Fruit fly (Drosophila melanogaster) whole organism, wandering third instar larva: ENCODE results near the gene Axs.

Source experiments
- Abd-B ChIP-seq: fragments of >200 bp; optimal IDR thresholded peaks from 2 replicates; lab custom pipeline; 2017; ENCODE audit warnings: missing biosample characterization, missing genetic modification characterization
- CG9705 ChIP-seq: fragments of 200-800 bp; sonication (Bioruptor generic); optimal IDR thresholded peaks from 2 replicates; lab custom pipeline; 2018; ENCODE audit warnings: missing biosample characterization, mild to moderate bottlenecking, missing genetic modification characterization
- Dfd ChIP-seq: fragments of >200 bp; optimal IDR thresholded peaks from 2 replicates; lab custom pipeline; 2017; ENCODE audit warnings: missing biosample characterization, missing genetic modification characterization
- Dif ChIP-seq: fragments of 200-275, 200-300 bp; sonication (Bioruptor generic); optimal IDR thresholded peaks from 2 replicates; lab custom pipeline; 2018; ENCODE audit warnings: missing biosample characterization, missing genetic modification characterization; ENCODE audit not compliant: partially characterized antibody
- GATAd ChIP-seq: sonication (Bioruptor generic); optimal IDR thresholded peaks from 2 replicates; lab custom pipeline; 2016; ENCODE audit warnings: missing biosample characterization, missing genetic modification characterization
- Hr83 ChIP-seq: fragments of 200-300 bp; sonication (Bioruptor generic); optimal IDR thresholded peaks from 2 replicates; lab custom pipeline; 2016; ENCODE audit warnings: missing biosample characterization, mild to moderate bottlenecking, missing genetic modification characterization, moderate library complexity; ENCODE audit not compliant: poor library complexity, severe bottlenecking
- Jra ChIP-seq: sonication (Bioruptor generic); optimal IDR thresholded peaks from 2 replicates; lab custom pipeline; 2016; ENCODE audit warnings: missing biosample characterization, missing genetic modification characterization
- Mio ChIP-seq: sonication (Bioruptor generic); optimal IDR thresholded peaks from 2 replicates; lab custom pipeline; 2016; ENCODE audit warnings: missing biosample characterization, missing genetic modification characterization
- N ChIP-seq: fragments of >200 bp; optimal IDR thresholded peaks from 2 replicates; lab custom pipeline; 2018; ENCODE audit warnings: missing biosample characterization, missing external identifiers, missing genetic modification characterization
- OdsH ChIP-seq: fragments of 200-800 bp; sonication (Bioruptor generic); optimal IDR thresholded peaks from 2 replicates; lab custom pipeline; 2016; ENCODE audit warnings: missing biosample characterization, mild to moderate bottlenecking, missing genetic modification characterization
- Rel ChIP-seq, 2 experiments: fragments of 200-800 bp; sonication (Bioruptor generic) in 1 of 2; optimal IDR thresholded peaks; 2 replicates in 1 of 2; 3 replicates in 1 of 2; lab custom pipeline; 2016 to 2019; ENCODE audit warnings: mild to moderate bottlenecking in 2 of 2, missing biosample characterization in 2 of 2, missing genetic modification characterization in 2 of 2, moderate library complexity in 1 of 2
- Vsx2 ChIP-seq: fragments of 200-300, 225-300 bp; sonication (Bioruptor generic); optimal IDR thresholded peaks from 2 replicates; lab custom pipeline; 2018; ENCODE audit warnings: missing biosample characterization, missing genetic modification characterization; ENCODE audit not compliant: partially characterized antibody
- brk ChIP-seq: fragments of 200-800 bp; sonication (Bioruptor generic); optimal IDR thresholded peaks from 2 replicates; lab custom pipeline; 2016; ENCODE audit warnings: missing biosample characterization, mild to moderate bottlenecking, missing genetic modification characterization
- dmrt93B ChIP-seq: fragments of 200-800 bp; sonication (Bioruptor generic); optimal IDR thresholded peaks from 2 replicates; lab custom pipeline; 2018; ENCODE audit warnings: missing biosample characterization, mild to moderate bottlenecking, missing genetic modification characterization
- dsf ChIP-seq: sonication (Bioruptor generic); optimal IDR thresholded peaks from 2 replicates; lab custom pipeline; 2016; ENCODE audit warnings: missing biosample characterization, missing genetic modification characterization, borderline replicate concordance
- ey ChIP-seq: fragments of 200-800 bp; sonication (Bioruptor generic); optimal IDR thresholded peaks from 2 replicates; lab custom pipeline; 2016; ENCODE audit warnings: missing biosample characterization, missing genetic modification characterization
- foxo ChIP-seq, 2 experiments: fragments of 200-800 bp; sonication (Bioruptor generic); optimal IDR thresholded peaks; 2 replicates in 1 of 2; 3 replicates in 1 of 2; lab custom pipeline; 2016 to 2017; ENCODE audit warnings: missing biosample characterization in 2 of 2, missing genetic modification characterization in 2 of 2
- fru ChIP-seq: fragments of 200-800 bp; sonication (Bioruptor generic); optimal IDR thresholded peaks from 3 replicates; lab custom pipeline; 2016; ENCODE audit warnings: missing biosample characterization, mild to moderate bottlenecking, missing genetic modification characterization
- h ChIP-seq: fragments of 200-800 bp; sonication (Bioruptor generic); optimal IDR thresholded peaks from 3 replicates; lab custom pipeline; 2016; ENCODE audit warnings: missing biosample characterization, mild to moderate bottlenecking, missing genetic modification characterization
- jim ChIP-seq: fragments of 175-275, 200-325 bp; sonication (Bioruptor generic); optimal IDR thresholded peaks from 2 replicates; lab custom pipeline; 2016; ENCODE audit warnings: missing biosample characterization, mild to moderate bottlenecking, missing genetic modification characterization
- lola ChIP-seq: fragments of >200 bp; optimal IDR thresholded peaks from 2 replicates; lab custom pipeline; 2017; ENCODE audit warnings: missing biosample characterization, missing genetic modification characterization
- pan ChIP-seq: fragments of >200 bp; optimal IDR thresholded peaks from 2 replicates; lab custom pipeline; 2017
- psq ChIP-seq: fragments of 200-800 bp; sonication (Bioruptor generic); optimal IDR thresholded peaks from 3 replicates; lab custom pipeline; 2017; ENCODE audit warnings: missing biosample characterization, mild to moderate bottlenecking, missing genetic modification characterization, moderate library complexity
- rgr ChIP-seq: fragments of 200-800 bp; sonication (Bioruptor generic); optimal IDR thresholded peaks from 3 replicates; lab custom pipeline; 2016; ENCODE audit warnings: missing biosample characterization, mild to moderate bottlenecking, missing genetic modification characterization
- sage ChIP-seq: fragments of 200-800 bp; sonication (Bioruptor generic); optimal IDR thresholded peaks from 2 replicates; lab custom pipeline; 2016; ENCODE audit warnings: missing biosample characterization, mild to moderate bottlenecking, missing genetic modification characterization
- sv ChIP-seq: fragments of 200-800 bp; sonication (Bioruptor generic); optimal IDR thresholded peaks from 3 replicates; lab custom pipeline; 2016; ENCODE audit warnings: missing biosample characterization, missing genetic modification characterization
- tai ChIP-seq: sonication (Bioruptor generic); optimal IDR thresholded peaks from 2 replicates; lab custom pipeline; 2016; ENCODE audit warnings: missing biosample characterization, missing genetic modification characterization

The Axs gene

DNA sequence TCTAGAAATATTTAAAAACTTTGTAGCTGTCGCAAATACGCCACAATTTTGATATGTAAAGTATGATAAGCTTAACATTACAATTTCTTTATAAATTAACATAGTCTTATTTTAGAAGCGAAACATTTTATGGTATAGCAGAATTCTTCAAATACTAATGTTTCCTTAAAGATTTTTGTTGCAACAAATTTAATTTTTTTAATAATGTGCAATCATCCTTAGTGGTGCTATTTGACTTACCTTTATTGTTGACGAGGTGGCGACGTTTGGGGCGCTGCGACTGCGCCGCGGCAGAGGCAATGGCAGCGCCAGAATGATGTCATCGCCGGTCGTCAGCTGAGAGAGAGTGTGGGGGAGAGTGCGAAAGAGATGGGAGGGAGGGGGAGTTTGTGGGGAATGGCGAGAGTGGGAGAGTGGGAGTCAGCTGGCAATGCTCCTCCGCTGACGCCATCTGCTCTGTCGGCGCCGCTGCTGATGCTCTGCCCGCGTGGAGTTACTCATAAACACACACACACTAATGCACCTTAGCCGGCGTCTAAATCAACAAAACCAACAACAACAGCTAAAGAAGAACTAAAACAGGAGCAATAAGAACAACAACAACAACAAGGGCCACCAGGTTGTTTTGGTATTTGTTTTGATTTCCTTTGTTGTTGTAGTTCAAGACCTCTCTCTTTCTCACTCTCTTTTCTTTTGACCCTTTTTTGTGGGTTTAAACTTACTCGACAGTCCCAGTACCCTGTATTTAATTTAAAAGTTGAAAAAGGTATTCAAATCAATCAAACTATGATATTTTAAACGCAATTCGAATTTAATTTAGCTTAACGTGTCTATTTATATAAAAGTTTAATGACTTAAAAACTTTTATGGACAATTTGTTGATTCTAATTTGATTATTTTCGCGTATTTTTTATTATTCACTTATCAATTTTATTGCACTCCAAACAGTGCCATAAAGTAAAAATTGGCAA, 39.8 kb upstream of the Axs start (continued):
- TF ChIP-seq psq (GFP tag; lab: Kevin White, UChicago), result peak; percentile 39
- TF ChIP-seq Rel (GFP tag; optimal IDR thresholded peaks at IDR 0.05; lab: Kevin White, UChicago), result no peak
- no peak for TF ChIP-seq Rel (tag; optimal IDR thresholded peaks at IDR 0.05; lab: Kevin White, UChicago)
- TF ChIP-seq ey (GFP tag; lab: Kevin White, UChicago), result peak; percentile 80
- no peak for TF ChIP-seq Mio (GFP tag; lab: Kevin White, UChicago)
- TF ChIP-seq OdsH (GFP tag; lab: Kevin White, UChicago), result peak; percentile 72
- peak; percentile 40 for TF ChIP-seq dmrt93B (GFP tag; lab: Kevin White, UChicago)
- TF ChIP-seq Abd-B (GFP tag; lab: Kevin White, UChicago), result no peak
- TF ChIP-seq sage, result no peak
- peak; percentile 68 for TF ChIP-seq fru
- peak; percentile 30 for TF ChIP-seq Jra (GFP tag; lab: Kevin White, UChicago)
- peak; percentile 31 for TF ChIP-seq tai (GFP tag; lab: Kevin White, UChicago)
- no peak for TF ChIP-seq Vsx2
- no peak for TF ChIP-seq Dfd (GFP tag; lab: Kevin White, UChicago)
- TF ChIP-seq, all 38 proteins: peak for 20

DNA sequence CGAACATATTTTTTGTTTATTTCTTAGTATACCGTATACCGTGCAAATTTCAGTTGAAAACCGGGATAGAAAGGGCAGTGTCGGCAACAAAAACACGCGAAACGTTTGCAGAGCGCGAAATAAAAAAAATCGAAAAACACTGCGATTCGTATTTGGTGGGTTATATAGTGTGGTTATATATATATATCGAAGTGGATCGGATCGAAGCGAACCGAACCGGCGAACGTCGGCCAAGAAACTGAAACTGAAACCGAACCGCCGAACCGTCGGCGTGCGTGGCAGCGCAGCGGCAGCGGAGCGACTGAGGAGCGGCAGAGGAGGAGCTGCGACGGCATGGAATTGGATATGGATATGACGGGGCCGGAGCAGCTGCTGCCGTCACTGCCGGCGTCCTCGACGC, 37.5 kb upstream of the Axs start, which contains the start of the genes CG32572 and CG34325:
CG32572 (plus strand) TSS at position 16 of the 400 bp plus-strand sequence.
CG34325 (minus strand) TSS at position 244 of the 400 bp plus-strand sequence.
- no peak for TF ChIP-seq Abd-B (GFP tag; lab: Kevin White, UChicago)
- no peak for TF ChIP-seq foxo (GFP tag; optimal IDR thresholded peaks at IDR 0.05; lab: Kevin White, UChicago)
- TF ChIP-seq, all 38 proteins: peak for 0

DNA sequence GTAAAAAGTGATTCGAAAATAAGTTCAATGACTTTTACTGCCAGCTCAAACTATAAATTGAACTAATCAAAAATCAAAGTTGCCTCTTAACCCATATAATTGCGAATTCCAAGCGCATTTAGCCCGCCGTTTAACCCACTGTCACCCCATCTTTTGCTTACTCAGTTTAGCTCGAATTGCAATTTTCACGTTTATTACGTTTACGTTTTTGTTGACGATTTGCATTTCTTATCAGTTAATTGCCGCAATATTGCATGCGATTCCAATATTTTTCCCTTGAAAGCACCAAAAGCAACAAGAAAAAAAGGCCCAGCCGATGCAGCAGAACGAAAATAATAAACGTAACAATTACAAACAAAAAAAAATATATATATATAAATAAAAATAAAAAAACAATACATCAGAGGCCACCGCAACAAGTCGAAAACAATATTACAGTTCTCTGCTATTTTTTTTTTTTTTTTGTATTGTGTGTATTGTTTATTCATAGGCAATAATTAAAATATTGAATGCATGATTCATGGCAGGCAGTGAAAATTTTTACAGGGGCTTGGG, 34.6 kb upstream of the Axs start:
- no peak for TF ChIP-seq sv (GFP tag; lab: Kevin White, UChicago)
- TF ChIP-seq Rel (GFP tag; optimal IDR thresholded peaks at IDR 0.05; lab: Kevin White, UChicago), result no peak
- no peak for TF ChIP-seq Rel (tag; optimal IDR thresholded peaks at IDR 0.05; lab: Kevin White, UChicago)
- TF ChIP-seq Vsx2, result no peak
- no peak for TF ChIP-seq h (GFP tag; lab: Kevin White, UChicago)
- no peak for TF ChIP-seq fru
- TF ChIP-seq pan (lab: Kevin White, UChicago), result no peak
- no peak for TF ChIP-seq rgr (GFP tag; lab: Kevin White, UChicago)
- TF ChIP-seq Mio (GFP tag; lab: Kevin White, UChicago), result no peak
- TF ChIP-seq GATAd (GFP tag; lab: Kevin White, UChicago), result no peak
- TF ChIP-seq psq (GFP tag; lab: Kevin White, UChicago), result no peak
- no peak for TF ChIP-seq brk (GFP tag; lab: Kevin White, UChicago)
- no peak for TF ChIP-seq lola (GFP tag; lab: Kevin White, UChicago)
- TF ChIP-seq CG9705, result no peak
- no peak for TF ChIP-seq dsf (GFP tag; lab: Kevin White, UChicago)
- TF ChIP-seq N (GFP tag; lab: Kevin White, UChicago), result no peak

DNA sequence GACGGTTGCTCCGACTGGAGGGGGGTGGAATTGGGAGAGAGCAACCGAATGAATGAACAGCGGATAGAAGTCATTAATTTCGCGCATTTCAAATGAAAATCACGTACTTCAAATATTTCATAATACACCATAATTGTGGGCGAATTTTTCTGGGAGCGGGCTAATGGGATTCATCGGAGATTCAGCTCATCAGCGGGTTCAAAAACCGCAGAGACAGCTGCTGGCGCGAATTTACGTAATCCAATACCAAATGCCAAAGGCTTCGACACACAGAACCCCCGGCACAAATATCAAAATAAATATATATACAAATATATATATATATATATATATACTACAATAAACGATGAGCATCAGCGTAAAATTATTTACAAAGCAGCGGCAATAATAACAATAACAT, 33.0 kb upstream of the Axs start:
- TF ChIP-seq Rel (GFP tag; optimal IDR thresholded peaks at IDR 0.05; lab: Kevin White, UChicago) (no peak), Rel (tag; optimal IDR thresholded peaks at IDR 0.05; lab: Kevin White, UChicago) (peak; percentile 58), Dif (GFP tag; lab: Kevin White, UChicago) (no peak)

DNA sequence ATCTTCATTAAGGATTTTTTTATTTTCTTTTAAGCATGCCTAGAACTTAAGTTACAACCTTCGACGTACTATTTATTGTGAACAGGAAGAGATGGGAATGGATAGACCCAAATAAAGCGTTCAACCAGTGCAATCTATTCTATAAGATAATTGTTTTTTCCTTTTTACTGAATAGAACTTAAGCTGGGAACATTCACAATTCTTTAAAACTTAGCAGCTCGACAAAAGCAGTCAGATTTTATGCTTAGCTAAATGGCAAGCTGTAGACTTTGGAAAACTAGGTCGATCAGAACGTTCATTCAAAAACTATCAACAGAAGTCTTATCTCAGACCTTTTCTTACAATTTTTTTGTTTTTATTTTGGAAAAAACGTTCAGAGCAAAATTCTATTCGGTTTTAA, 27.3 kb upstream of the Axs start, which contains the start of gene CG13008:
CG13008 (plus strand) TSS at position 301 of the 400 bp plus-strand sequence.
- TF ChIP-seq jim (GFP tag; lab: Kevin White, UChicago), result no peak
- TF ChIP-seq fru, result no peak
- no peak for TF ChIP-seq brk (GFP tag; lab: Kevin White, UChicago)
- no peak for TF ChIP-seq Hr83 (GFP tag; lab: Kevin White, UChicago)
- no peak for TF ChIP-seq sage
- no peak for TF ChIP-seq Dif (GFP tag; lab: Kevin White, UChicago)
- no peak for TF ChIP-seq pan (lab: Kevin White, UChicago)
- no peak for TF ChIP-seq Jra (GFP tag; lab: Kevin White, UChicago)
- TF ChIP-seq lola (GFP tag; lab: Kevin White, UChicago), result no peak
